Fruit fly (Drosophila melanogaster) whole organism, adult: ENCODE data around the gene CG43448.

Experiments
- CG11617 ChIP-seq: fragments of 200-800 bp; sonication (Bioruptor generic); optimal IDR thresholded peaks from 2 replicates; lab custom pipeline; 2017; ENCODE audit warnings: mild to moderate bottlenecking, missing biosample characterization, missing genetic modification reagents, missing genetic modification characterization
- CG12768 ChIP-seq: fragments of 200-800 bp; sonication (Bioruptor generic); optimal IDR thresholded peaks from 2 replicates; lab custom pipeline; 2017; ENCODE audit warnings: missing biosample characterization, missing genetic modification characterization, mild to moderate bottlenecking, moderate library complexity, missing genetic modification reagents
- CG14711 ChIP-seq: fragments of 200-800 bp; sonication (Bioruptor generic); optimal IDR thresholded peaks from 2 replicates; lab custom pipeline; 2018; ENCODE audit warnings: missing biosample characterization, mild to moderate bottlenecking, missing genetic modification characterization, moderate library complexity
- CG1620 ChIP-seq: fragments of 200-800 bp; sonication (Bioruptor generic); optimal IDR thresholded peaks from 2 replicates; lab custom pipeline; 2016; ENCODE audit warnings: missing biosample characterization, missing genetic modification characterization
- CG33017 ChIP-seq: fragments of 200-800 bp; sonication (Bioruptor generic); optimal IDR thresholded peaks from 2 replicates; lab custom pipeline; 2018; ENCODE audit warnings: missing biosample characterization, mild to moderate bottlenecking, missing genetic modification characterization, moderate library complexity
- CG5204 ChIP-seq: fragments of 200-800 bp; sonication (Bioruptor generic); optimal IDR thresholded peaks from 2 replicates; lab custom pipeline; 2016; ENCODE audit warnings: missing biosample characterization, missing genetic modification characterization
- CG7045 ChIP-seq: fragments of 200-800 bp; sonication (Bioruptor generic); optimal IDR thresholded peaks from 2 replicates; lab custom pipeline; 2017; ENCODE audit warnings: missing biosample characterization, mild to moderate bottlenecking, missing genetic modification characterization
- CG7101 ChIP-seq: fragments of 200-800 bp; sonication (Bioruptor generic); optimal IDR thresholded peaks from 2 replicates; lab custom pipeline; 2018; ENCODE audit warnings: missing biosample characterization, mild to moderate bottlenecking, missing genetic modification characterization, moderate library complexity
- Clk ChIP-seq: fragments of 200-800 bp; sonication (Bioruptor generic); optimal IDR thresholded peaks from 2 replicates; lab custom pipeline; 2017; ENCODE audit warnings: missing biosample characterization, missing genetic modification characterization
- Crg-1 ChIP-seq: fragments of 200-800 bp; sonication (Bioruptor generic); optimal IDR thresholded peaks from 2 replicates; lab custom pipeline; 2016; ENCODE audit warnings: missing biosample characterization, missing genetic modification characterization
- Hr96 ChIP-seq: fragments of 200-800 bp; sonication (Bioruptor generic); optimal IDR thresholded peaks from 2 replicates; lab custom pipeline; 2016; ENCODE audit warnings: missing biosample characterization, missing genetic modification characterization
- Mnt ChIP-seq: fragments of 200-800 bp; sonication (Bioruptor generic); optimal IDR thresholded peaks from 2 replicates; lab custom pipeline; 2016; ENCODE audit warnings: missing biosample characterization, mild to moderate bottlenecking, missing genetic modification characterization
- bab1 ChIP-seq: fragments of 200-800 bp; sonication (Bioruptor generic); optimal IDR thresholded peaks from 3 replicates; lab custom pipeline; 2019; ENCODE audit warnings: missing biosample characterization, mild to moderate bottlenecking, missing genetic modification characterization, moderate library complexity
- cic ChIP-seq: fragments of 200-800 bp; sonication (Bioruptor generic); optimal IDR thresholded peaks from 2 replicates; lab custom pipeline; 2017; ENCODE audit warnings: missing biosample characterization, mild to moderate bottlenecking, missing genetic modification characterization, moderate library complexity
- cnc ChIP-seq, 2 experiments: fragments of >200 bp; optimal IDR thresholded peaks; 2 replicates each; lab custom pipeline; 2017
- kay ChIP-seq: fragments of 200-800 bp; sonication (Bioruptor generic); peaks from one replicate; lab custom pipeline; 2016; ENCODE audit warnings: missing biosample characterization, missing genetic modification characterization, borderline replicate concordance
- ovo ChIP-seq: fragments of 200-800 bp; sonication (Bioruptor generic); optimal IDR thresholded peaks from 2 replicates; lab custom pipeline; 2016; ENCODE audit warnings: missing biosample characterization, missing genetic modification characterization
- pad ChIP-seq: fragments of 200-800 bp; sonication (Bioruptor generic); optimal IDR thresholded peaks from 3 replicates; lab custom pipeline; 2017; ENCODE audit warnings: missing biosample characterization, missing genetic modification characterization, mild to moderate bottlenecking, moderate library complexity, missing genetic modification reagents
- tj ChIP-seq: fragments of 200-800 bp; sonication (Bioruptor generic); optimal IDR thresholded peaks from 3 replicates; lab custom pipeline; 2017; ENCODE audit warnings: missing biosample characterization, mild to moderate bottlenecking, missing genetic modification characterization, moderate library complexity
- toe ChIP-seq: fragments of 200-800 bp; sonication (Bioruptor generic); optimal IDR thresholded peaks from 2 replicates; lab custom pipeline; 2016; ENCODE audit warnings: missing biosample characterization, missing genetic modification characterization

The CG43448 gene

dm6 chr3R:30249283-30249682 is 11.7 kb upstream of the CG43448 start, which contains the start of gene CG34299:
Gene CG34299, plus strand, starts transcription at chr3R:30249583.
- TF ChIP-seq CG11617 (GFP tag; lab: Kevin White, UChicago) (no peak), bab1 (GFP tag; lab: Kevin White, UChicago) (no peak), CG12768 (GFP tag; lab: Kevin White, UChicago) (no peak), kay (GFP tag; lab: Kevin White, UChicago) (no peak), ovo (no peak), CG33017 (tag; lab: Kevin White, UChicago) (no peak)

dm6 chr3R:30248565-30248964 is 11.0 kb upstream of the CG43448 start:
- peak; percentile 32 for TF ChIP-seq bab1 (GFP tag; lab: Kevin White, UChicago)
- TF ChIP-seq cnc (optimal IDR thresholded peaks at IDR 0.05; lab: Kevin White, UChicago) = no peak

dm6 chr3R:30247802-30248363 is 10.3 kb upstream of the CG43448 start:
- TF ChIP-seq ovo (no peak), CG12768 (GFP tag; lab: Kevin White, UChicago) (peak; percentile 48), CG14711 (tag; lab: Kevin White, UChicago) (peak; percentile 43)

dm6 chr3R:30246603-30247002 is 9.1 kb upstream of the CG43448 start, which contains the start of gene CG9733:
Gene CG9733, minus strand, starts transcription at chr3R:30246703.
- TF ChIP-seq cic (GFP tag; lab: Kevin White, UChicago) (no peak), CG7045 (GFP tag; lab: Kevin White, UChicago) (no peak), CG1620 (GFP tag; lab: Kevin White, UChicago) (no peak)

dm6 chr3R:30245739-30246589 is 8.4 kb upstream of the CG43448 start:
- TF ChIP-seq CG11617 (GFP tag; lab: Kevin White, UChicago) = no peak
- TF ChIP-seq kay (GFP tag; lab: Kevin White, UChicago) = peak; percentile 53

dm6 chr3R:30243262-30243815 is 5.8 kb upstream of the CG43448 start, which contains the start of gene CG9737:
Gene CG9737, minus strand, starts transcription at chr3R:30243312.
- TF ChIP-seq tj (GFP tag; lab: Kevin White, UChicago) = peak; percentile 93
- peak; percentile 70 for TF ChIP-seq Hr96 (GFP tag; lab: Kevin White, UChicago)
- peak; percentile 35 for TF ChIP-seq CG7045 (GFP tag; lab: Kevin White, UChicago)
- peak; percentile 71 for TF ChIP-seq toe (GFP tag; lab: Kevin White, UChicago)
- TF ChIP-seq cnc (optimal IDR thresholded peaks at IDR 0.05; lab: Kevin White, UChicago) = no peak
- no peak for TF ChIP-seq ovo
- TF ChIP-seq CG14711 (tag; lab: Kevin White, UChicago) = no peak
- peak; percentile 26 for TF ChIP-seq CG33017 (tag; lab: Kevin White, UChicago)
- no peak for TF ChIP-seq Mnt
- TF ChIP-seq CG7101 (tag; lab: Kevin White, UChicago) = no peak
- no peak for TF ChIP-seq CG1620 (GFP tag; lab: Kevin White, UChicago)
- no peak for TF ChIP-seq Crg-1
- TF ChIP-seq CG5204 (GFP tag; lab: Kevin White, UChicago) = peak; percentile 26
- peak; percentile 44 for TF ChIP-seq cic (GFP tag; lab: Kevin White, UChicago)
- TF ChIP-seq CG12768 (GFP tag; lab: Kevin White, UChicago) = peak; percentile 82
- peak; percentile 67 for TF ChIP-seq bab1 (GFP tag; lab: Kevin White, UChicago)
- TF ChIP-seq Clk (GFP tag; lab: Kevin White, UChicago) = no peak
- peak; percentile 40 for TF ChIP-seq CG11617 (GFP tag; lab: Kevin White, UChicago)
- no peak for TF ChIP-seq pad (GFP tag; lab: Kevin White, UChicago)
- peak; percentile 8 for TF ChIP-seq kay (GFP tag; lab: Kevin White, UChicago)

dm6 chr3R:30240245-30240644 is 2.7 kb upstream of the CG43448 start:
- TF ChIP-seq Mnt = no peak
- no peak for TF ChIP-seq cic (GFP tag; lab: Kevin White, UChicago)
- TF ChIP-seq CG11617 (GFP tag; lab: Kevin White, UChicago) = no peak
- TF ChIP-seq CG5204 (GFP tag; lab: Kevin White, UChicago) = no peak
- no peak for TF ChIP-seq ovo
- no peak for TF ChIP-seq cnc (optimal IDR thresholded peaks at IDR 0.05; lab: Kevin White, UChicago)
- TF ChIP-seq Clk (GFP tag; lab: Kevin White, UChicago) = no peak
- TF ChIP-seq Hr96 (GFP tag; lab: Kevin White, UChicago) = no peak
- no peak for TF ChIP-seq CG1620 (GFP tag; lab: Kevin White, UChicago)
- no peak for TF ChIP-seq tj (GFP tag; lab: Kevin White, UChicago)
- TF ChIP-seq CG12768 (GFP tag; lab: Kevin White, UChicago) = no peak
